Worm (Caenorhabditis elegans): ENCODE results near the gene unc-18.

- TF ChIP-seq jun-1 (tag; optimal IDR thresholded peaks at IDR 0.05) (no peak), dmd-8 (GFP tag; IDR thresholded peaks at IDR 0.05) (no peak), dmd-9 (GFP tag; IDR thresholded peaks at IDR 0.05) (no peak), ces-1 (GFP tag; optimal IDR thresholded peaks at IDR 0.05) (no peak), nhr-6 (tag; optimal IDR thresholded peaks at IDR 0.05) (no peak), ama-1 (optimal IDR thresholded peaks at IDR 0.05) (no peak), dpl-1 (GFP tag; optimal IDR thresholded peaks at IDR 0.05) (no peak), snpc-4 (tag; optimal IDR thresholded peaks at IDR 0.05) (no peak), zfp-3 (GFP tag; conservative IDR thresholded peaks at IDR 0.05) (no peak), lin-1 (GFP tag; IDR thresholded peaks at IDR 0.05) (no peak), dve-1 (tag; optimal IDR thresholded peaks at IDR 0.05; ENCODE audit: insufficient read depth) (peak; percentile 60), nhr-11 (tag; optimal IDR thresholded peaks at IDR 0.05) (no peak), pha-4 (GFP tag; IDR thresholded peaks at IDR 0.05) (no peak), pha-4 (tag; optimal IDR thresholded peaks at IDR 0.05) (no peak)
These were observed 30.4 kb upstream of the unc-18 start for ce11 chrX:7652308-7652707.
